Fruit fly (Drosophila melanogaster): ENCODE data around the gene Nrd1.

dm6 chrX:11913581-11913980, 44.9 kb upstream of the Nrd1 start:
- TF ChIP-seq CG8478 (optimal IDR thresholded peaks at IDR 0.05) (no peak), CTCF (optimal IDR thresholded peaks at IDR 0.05) (no peak)
